Fruit fly (Drosophila melanogaster) whole organism, pupa: Measurements from ENCODE around the gene CG11030.

ENCODE experiments used
- CG14655 ChIP-seq: fragments of 200-800 bp; sonication (Bioruptor generic); optimal IDR thresholded peaks from 3 replicates; lab custom pipeline; 2017; ENCODE audit warnings: mild to moderate bottlenecking, missing biosample characterization, missing genetic modification reagents, missing genetic modification characterization
- CG17806 ChIP-seq: fragments of 200-800 bp; sonication (Bioruptor generic); optimal IDR thresholded peaks from 2 replicates; lab custom pipeline; 2018; ENCODE audit warnings: missing biosample characterization, mild to moderate bottlenecking, missing genetic modification characterization, moderate library complexity
- CG32121 ChIP-seq: fragments of 200-800 bp; sonication (Bioruptor generic); IDR thresholded peaks from 2 replicates; pipeline ENCODE4 v1.3.6; 2022; ENCODE audit warnings: missing biosample characterization, missing genetic modification characterization
- CG34367 ChIP-seq: fragments of 200-800 bp; sonication (Bioruptor generic); optimal IDR thresholded peaks from 2 replicates; lab custom pipeline; 2018; ENCODE audit warnings: missing biosample characterization, mild to moderate bottlenecking, missing genetic modification characterization
- CG4496 ChIP-seq: fragments of 200-800 bp; sonication (Bioruptor generic); IDR thresholded peaks from 3 replicates; pipeline ENCODE4 v1.3.6; 2022; ENCODE audit warnings: missing biosample characterization, missing genetic modification characterization
- CG8159 ChIP-seq: fragments of 200-800 bp; sonication (Bioruptor generic); optimal IDR thresholded peaks from 3 replicates; lab custom pipeline; 2018; ENCODE audit warnings: missing biosample characterization, mild to moderate bottlenecking, missing genetic modification characterization, moderate library complexity
- CG8301 ChIP-seq: fragments of 200-800 bp; sonication (Bioruptor generic); optimal IDR thresholded peaks from 2 replicates; lab custom pipeline; 2018; ENCODE audit warnings: missing biosample characterization, mild to moderate bottlenecking, missing genetic modification characterization
- D1 ChIP-seq: fragments of 200-800 bp; sonication (Bioruptor generic); optimal IDR thresholded peaks from 2 replicates; lab custom pipeline; 2018; ENCODE audit warnings: missing biosample characterization, mild to moderate bottlenecking, missing genetic modification characterization, moderate library complexity
- EcR ChIP-seq: fragments of 200-800 bp; sonication (Bioruptor generic); optimal IDR thresholded peaks from 3 replicates; lab custom pipeline; 2019; ENCODE audit warnings: missing biosample characterization, missing genetic modification characterization, mild to moderate bottlenecking, moderate library complexity, missing genetic modification reagents
- Pif1B ChIP-seq: fragments of 200-800 bp; sonication (Bioruptor generic); optimal IDR thresholded peaks from 3 replicates; lab custom pipeline; 2016; ENCODE audit warnings: missing biosample characterization, missing genetic modification characterization
- Snoo ChIP-seq: fragments of 200-800 bp; sonication (Bioruptor generic); optimal IDR thresholded peaks from 3 replicates; lab custom pipeline; 2017; ENCODE audit warnings: missing biosample characterization, mild to moderate bottlenecking, missing genetic modification characterization, inconsistent platforms
- gl ChIP-seq: fragments of 200-800 bp; sonication (Bioruptor generic); optimal IDR thresholded peaks from 2 replicates; lab custom pipeline; 2018; ENCODE audit warnings: missing biosample characterization, mild to moderate bottlenecking, missing genetic modification characterization

DNA sequence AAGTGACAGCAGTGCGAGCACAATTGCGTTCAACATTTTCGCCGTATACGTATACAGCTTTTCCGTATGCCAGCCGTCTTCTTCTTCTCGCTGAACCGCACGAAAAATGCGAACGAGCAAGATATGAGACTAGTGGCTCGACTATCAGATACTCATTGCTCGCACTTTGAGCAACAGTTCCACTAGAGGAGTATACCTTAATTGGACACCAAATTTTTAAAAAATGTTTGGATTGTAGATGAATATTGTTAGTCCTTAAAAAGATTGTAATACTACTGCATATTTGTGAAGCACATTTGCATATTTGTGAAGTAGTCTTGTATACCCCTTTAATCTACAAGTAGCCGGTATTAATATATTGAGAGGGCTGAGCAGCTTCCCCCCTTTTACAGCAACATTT is 53.7 kb downstream of the CG11030 start:
- TF ChIP-seq gl (tag; lab: Kevin White, UChicago) (peak; percentile 16), EcR (GFP tag; lab: Kevin White, UChicago) (no peak), CG17806 (tag; lab: Kevin White, UChicago) (peak; percentile 46), CG14655 (GFP tag; lab: Kevin White, UChicago) (peak; percentile 47), CG34367 (tag; lab: Kevin White, UChicago) (no peak), CG4496 (no peak), Pif1B (GFP tag; lab: Kevin White, UChicago) (no peak), D1 (tag; lab: Kevin White, UChicago) (no peak), Snoo (tag; lab: Kevin White, UChicago) (no peak), CG8159 (tag; lab: Kevin White, UChicago) (peak; percentile 38), CG32121 (GFP tag; lab: Robert Waterston, UW) (no peak), CG8301 (tag; lab: Kevin White, UChicago) (peak; percentile 28)
